Worm (Caenorhabditis elegans) whole organism, L4/young adult: ENCODE results near the gene ZC449.1.

Source experiments
- W03F9.2 ChIP-seq: fragments of 150-350 bp; optimal IDR thresholded peaks from 2 replicates; lab custom pipeline; 2014; ENCODE audit warnings: missing biosample characterization, missing genetic modification characterization
- him-1 ChIP-seq: sonication (generic microtip); optimal IDR thresholded peaks from 2 replicates; lab custom pipeline; 2016; ENCODE audit warnings: missing genotype, missing genetic modification reagents, missing genetic modification characterization, missing compliant biosample characterization

DNA sequence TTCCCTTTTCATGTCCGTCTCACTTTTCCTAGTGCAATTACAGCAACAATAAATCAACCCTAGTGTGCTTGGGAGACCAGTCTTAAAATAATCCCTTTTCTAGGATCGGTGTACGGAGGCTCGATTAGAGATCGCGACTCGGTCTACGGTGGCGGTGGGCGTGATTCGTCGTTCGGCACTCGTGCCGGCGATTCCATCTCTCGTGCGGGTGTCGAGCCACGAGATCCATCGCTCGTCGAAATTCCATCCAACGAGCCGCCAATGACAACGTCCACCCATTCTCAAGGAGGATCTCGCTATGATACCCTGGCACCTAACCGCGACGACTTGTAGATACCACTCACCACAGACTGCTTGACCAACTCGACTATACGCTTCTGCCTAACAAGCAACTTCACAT lies 31.7 kb upstream of the ZC449.1 start:
- no peak for TF ChIP-seq him-1 (tag; lab: Kevin White, UChicago)
- no peak for TF ChIP-seq W03F9.2 (tag; lab: Kevin White, UChicago)
